Worm (Caenorhabditis elegans) whole organism, L4 larva: Measurements from ENCODE around the gene R02F2.4.

ENCODE experiments used
- F10B5.3 ChIP-seq: sonication (generic microtip); optimal IDR thresholded peaks from 2 replicates; lab custom pipeline; 2016; ENCODE audit warnings: mild to moderate bottlenecking, missing genetic modification characterization, missing compliant biosample characterization
- F49E8.2 ChIP-seq: sonication (generic microtip); optimal IDR thresholded peaks from 2 replicates; lab custom pipeline; 2016; ENCODE audit warnings: missing compliant biosample characterization, mild to moderate bottlenecking, missing genetic modification characterization, borderline replicate concordance
- R02D3.7 ChIP-seq: fragments of 150-350 bp; sonication (generic microtip); optimal IDR thresholded peaks from 3 replicates; lab custom pipeline; 2014; ENCODE audit warnings: missing biosample characterization, missing genetic modification characterization
- Y48G9A.11 ChIP-seq: fragments of 200-800 bp; sonication (Bioruptor generic); IDR thresholded peaks from 2 replicates; pipeline ENCODE4 v1.3.6; 2022; ENCODE audit warnings: missing genetic modification reagents, missing genetic modification characterization, missing compliant biosample characterization
- Y75B8A.6 ChIP-seq: fragments of 200-800 bp; sonication (Bioruptor generic); IDR thresholded peaks from 2 replicates; pipeline ENCODE4 v1.3.6; 2022; ENCODE audit warnings: missing genetic modification reagents, missing genetic modification characterization, missing compliant biosample characterization
- ama-1 ChIP-seq: fragments of 150-350 bp; optimal IDR thresholded peaks from 2 replicates; lab custom pipeline; 2014; ENCODE audit warnings: inconsistent platforms, mixed read lengths
- attf-4 ChIP-seq: sonication (generic microtip); optimal IDR thresholded peaks from 3 replicates; lab custom pipeline; 2017; ENCODE audit warnings: missing biosample characterization, missing genetic modification characterization
- ceh-32 ChIP-seq: sonication (generic microtip); optimal IDR thresholded peaks from 2 replicates; lab custom pipeline; 2016; ENCODE audit warnings: mild to moderate bottlenecking, missing genetic modification characterization, missing compliant biosample characterization; ENCODE audit not compliant: poor library complexity
- ctbp-1 ChIP-seq: fragments of 200-800 bp; sonication (Bioruptor generic); IDR thresholded peaks from 2 replicates; pipeline ENCODE4 v1.3.6; 2022; ENCODE audit warnings: missing genetic modification reagents, missing genetic modification characterization, missing compliant biosample characterization
- daf-16 ChIP-seq, 3 experiments: sonication (generic microtip); optimal IDR thresholded peaks; 2 replicates each; lab custom pipeline; 2016 to 2017; ENCODE audit warnings: missing genetic modification characterization in 3 of 3, missing genetic modification reagents in 3 of 3, mild to moderate bottlenecking in 2 of 3, missing compliant biosample characterization in 2 of 3, missing biosample characterization in 1 of 3, moderate library complexity in 1 of 3
- dmd-6 ChIP-seq: fragments of 200-800 bp; sonication (Bioruptor generic); IDR thresholded peaks from 2 replicates; pipeline ENCODE4 v1.3.6; 2022; ENCODE audit warnings: missing genetic modification reagents, missing genetic modification characterization, missing compliant biosample characterization
- dmd-9 ChIP-seq: fragments of 200-800 bp; sonication (Bioruptor generic); IDR thresholded peaks from 2 replicates; pipeline ENCODE4 v1.3.6; 2022; ENCODE audit warnings: missing genetic modification reagents, missing genetic modification characterization, missing compliant biosample characterization
- duxl-1 ChIP-seq: sonication (generic microtip); optimal IDR thresholded peaks from 2 replicates; lab custom pipeline; 2016; ENCODE audit warnings: mild to moderate bottlenecking, missing genetic modification characterization, moderate library complexity, missing compliant biosample characterization; ENCODE audit not compliant: poor library complexity
- dve-1 ChIP-seq: sonication (generic microtip); optimal IDR thresholded peaks from 2 replicates; lab custom pipeline; 2017; ENCODE audit warnings: antibody characterized with exemption, mild to moderate bottlenecking, missing genetic modification characterization, missing compliant biosample characterization; ENCODE audit not compliant: insufficient read depth
- egl-43 ChIP-seq: fragments of 200-800 bp; sonication (Bioruptor generic); IDR thresholded peaks from 2 replicates; pipeline ENCODE4 v1.3.6; 2022; ENCODE audit warnings: missing genetic modification reagents, missing genetic modification characterization, missing compliant biosample characterization
- fos-1 ChIP-seq: fragments of 150-350 bp; optimal IDR thresholded peaks from 2 replicates; lab custom pipeline; 2014; ENCODE audit warnings: missing biosample characterization, missing genetic modification characterization
- hlh-11 ChIP-seq: fragments of 200-800 bp; sonication (Bioruptor generic); optimal IDR thresholded peaks from 2 replicates; lab custom pipeline; 2018; ENCODE audit warnings: mild to moderate bottlenecking, missing genetic modification characterization, missing compliant biosample characterization
- hlh-30 ChIP-seq: sonication (generic microtip); optimal IDR thresholded peaks from 2 replicates; lab custom pipeline; 2017; ENCODE audit warnings: antibody characterized with exemption, mild to moderate bottlenecking, missing genetic modification characterization, missing compliant biosample characterization; ENCODE audit not compliant: insufficient read depth
- lim-7 ChIP-seq: fragments of 200-800 bp; sonication (Bioruptor generic); IDR thresholded peaks from 2 replicates; pipeline ENCODE4 v1.3.6; 2022; ENCODE audit warnings: missing genetic modification characterization, missing compliant biosample characterization
- lsy-2 ChIP-seq, 2 experiments: fragments of 150-350 bp in 1 of 2; sonication (generic microtip) in 1 of 2; optimal IDR thresholded peaks; 2 replicates each; lab custom pipeline; 2014 to 2017; ENCODE audit warnings: missing biosample characterization in 2 of 2, missing genetic modification characterization in 2 of 2
- mep-1 ChIP-seq: fragments of 150-350 bp; sonication (generic microtip); optimal IDR thresholded peaks from 3 replicates; lab custom pipeline; 2014; ENCODE audit warnings: missing biosample characterization, missing genetic modification characterization
- mes-2 ChIP-seq: sonication (generic microtip); optimal IDR thresholded peaks from 2 replicates; lab custom pipeline; 2016; ENCODE audit warnings: missing genotype, mild to moderate bottlenecking, missing genetic modification characterization, missing compliant biosample characterization; ENCODE audit not compliant: poor library complexity, severe bottlenecking
- nhr-10 ChIP-seq: fragments of 150-350 bp; optimal IDR thresholded peaks from 2 replicates; lab custom pipeline; 2014; ENCODE audit warnings: missing biosample characterization, missing genetic modification characterization
- nhr-102 ChIP-seq: sonication (generic microtip); optimal IDR thresholded peaks from 2 replicates; lab custom pipeline; 2016; ENCODE audit warnings: mild to moderate bottlenecking, missing genetic modification characterization, moderate library complexity, missing compliant biosample characterization
- nhr-11 ChIP-seq: fragments of 150-350 bp; optimal IDR thresholded peaks from 2 replicates; lab custom pipeline; 2014; ENCODE audit warnings: missing biosample characterization, missing genetic modification characterization
- nhr-111 ChIP-seq: fragments of 200-800 bp; sonication (Bioruptor generic); optimal IDR thresholded peaks from 2 replicates; lab custom pipeline; 2018; ENCODE audit warnings: mild to moderate bottlenecking, missing genetic modification characterization, missing compliant biosample characterization
- nhr-237 ChIP-seq: sonication (generic microtip); optimal IDR thresholded peaks from 2 replicates; lab custom pipeline; 2017; ENCODE audit warnings: missing biosample characterization, missing genetic modification characterization
- nhr-25 ChIP-seq: sonication (generic microtip); optimal IDR thresholded peaks from 2 replicates; lab custom pipeline; 2017; ENCODE audit warnings: missing genetic modification characterization, mild to moderate bottlenecking, missing compliant biosample characterization, antibody characterized with exemption, moderate library complexity, borderline replicate concordance; ENCODE audit not compliant: insufficient read depth
- nhr-48 ChIP-seq: sonication (generic microtip); optimal IDR thresholded peaks from 2 replicates; lab custom pipeline; 2016; ENCODE audit warnings: mild to moderate bottlenecking, missing genetic modification characterization, missing compliant biosample characterization
- nhr-6 ChIP-seq: fragments of 150-350 bp; optimal IDR thresholded peaks from 2 replicates; lab custom pipeline; 2014; ENCODE audit warnings: missing biosample characterization, missing genetic modification characterization
- nhr-76 ChIP-seq: fragments of 150-350 bp; optimal IDR thresholded peaks from 2 replicates; lab custom pipeline; 2014; ENCODE audit warnings: missing biosample characterization, missing genetic modification characterization
- nhr-77 ChIP-seq: fragments of 150-350 bp; optimal IDR thresholded peaks from 2 replicates; lab custom pipeline; 2014; ENCODE audit warnings: missing biosample characterization, missing genetic modification characterization
- rbr-2 ChIP-seq: sonication (generic microtip); optimal IDR thresholded peaks from 2 replicates; lab custom pipeline; 2016; ENCODE audit warnings: missing genotype, missing genetic modification characterization, missing compliant biosample characterization
- sdz-12 ChIP-seq: fragments of 200-800 bp; sonication (Bioruptor generic); optimal IDR thresholded peaks from 2 replicates; lab custom pipeline; 2018; ENCODE audit warnings: mild to moderate bottlenecking, missing genetic modification characterization, missing compliant biosample characterization
- skn-1 ChIP-seq: fragments of 150-350 bp; optimal IDR thresholded peaks from 2 replicates; lab custom pipeline; 2014; ENCODE audit warnings: missing biosample characterization, missing genetic modification characterization
- snpc-1.2 ChIP-seq: fragments of 200-800 bp; sonication (Bioruptor generic); IDR thresholded peaks from 2 replicates; pipeline ENCODE4 v1.3.6; 2022; ENCODE audit warnings: missing genetic modification reagents, missing genetic modification characterization, missing compliant biosample characterization
- spr-3 ChIP-seq: fragments of 200-800 bp; sonication (Bioruptor generic); optimal IDR thresholded peaks from 2 replicates; lab custom pipeline; 2018; ENCODE audit warnings: mild to moderate bottlenecking, missing genetic modification characterization, missing compliant biosample characterization
- tag-97 ChIP-seq: fragments of 200-800 bp; sonication (Bioruptor generic); IDR thresholded peaks from 2 replicates; pipeline ENCODE4 v1.3.6; 2022; ENCODE audit warnings: missing genetic modification characterization, missing compliant biosample characterization
- unc-39 ChIP-seq: sonication (generic microtip); optimal IDR thresholded peaks from 2 replicates; lab custom pipeline; 2017; ENCODE audit warnings: missing biosample characterization, missing genetic modification characterization
- vab-7 ChIP-seq: fragments of 200-800 bp; sonication (Bioruptor generic); IDR thresholded peaks from 2 replicates; pipeline ENCODE4 v1.3.6; 2022; ENCODE audit warnings: missing genetic modification reagents, missing genetic modification characterization, missing compliant biosample characterization
- zag-1 ChIP-seq: fragments of 150-350 bp; optimal IDR thresholded peaks from 2 replicates; lab custom pipeline; 2014; ENCODE audit warnings: missing biosample characterization, missing genetic modification characterization
- zfp-2 ChIP-seq: sonication (generic microtip); optimal IDR thresholded peaks from 2 replicates; lab custom pipeline; 2016; ENCODE audit warnings: mild to moderate bottlenecking, missing genetic modification characterization, missing compliant biosample characterization
- ztf-7 ChIP-seq: fragments of 150-350 bp; optimal IDR thresholded peaks from 2 replicates; lab custom pipeline; 2014; ENCODE audit warnings: missing biosample characterization, missing genetic modification characterization

Gene R02F2.4

ce11 chrIII:5506023-5506597 lies 22.0 kb downstream of the R02F2.4 start (continued):
- TF ChIP-seq unc-39 (tag; lab: Kevin White, UChicago) = no peak
- TF ChIP-seq nhr-48 (tag; lab: Kevin White, UChicago) = no peak
- TF ChIP-seq skn-1 (tag; lab: Kevin White, UChicago) = no peak
- peak; percentile 44 for TF ChIP-seq hlh-30 (tag; lab: Kevin White, UChicago)
- no peak for TF ChIP-seq ztf-7
- TF ChIP-seq ctbp-1 (GFP tag; lab: Robert Waterston, UW) = no peak
- TF ChIP-seq F10B5.3 (tag; lab: Kevin White, UChicago) = no peak
- TF ChIP-seq fos-1 = no peak
- peak; percentile 11 for TF ChIP-seq mep-1
- TF ChIP-seq dmd-6 = peak; percentile 7; the same call in 1 of the 2 replicates
- TF ChIP-seq tag-97 (GFP tag; lab: Robert Waterston, UW) = no peak
- no peak for TF ChIP-seq nhr-6 (tag; lab: Kevin White, UChicago)
- TF ChIP-seq nhr-237 (tag; lab: Kevin White, UChicago) = no peak
- TF ChIP-seq F49E8.2 = no peak
- peak; percentile 50 for TF ChIP-seq nhr-111
- TF ChIP-seq lim-7 = peak; percentile 43; the same call in 1 of the 2 replicates
- peak; percentile 18 for TF ChIP-seq hlh-11 (tag; lab: Kevin White, UChicago)
- TF ChIP-seq egl-43 (GFP tag; lab: Robert Waterston, UW) = no peak
- no peak for TF ChIP-seq nhr-25 (tag; lab: Kevin White, UChicago)
- TF ChIP-seq nhr-76 (tag; lab: Kevin White, UChicago) = no peak
- TF ChIP-seq lsy-2 (tag; optimal IDR thresholded peaks at IDR 0.05; lab: Kevin White, UChicago) = peak in 1 of 2 experiments; percentile 52
- peak; percentile 32 for TF ChIP-seq mes-2
- TF ChIP-seq daf-16 (GFP tag; optimal IDR thresholded peaks at IDR 0.05; lab: Kevin White, UChicago) = no peak
- peak; percentile 32 for TF ChIP-seq daf-16 (tag; optimal IDR thresholded peaks at IDR 0.05; lab: Kevin White, UChicago)
- no peak for TF ChIP-seq Y75B8A.6 (GFP tag; lab: Robert Waterston, UW)
- peak; percentile 76 for TF ChIP-seq nhr-10
- TF ChIP-seq ama-1 (lab: Kevin White, UChicago) = peak; percentile 86
- TF ChIP-seq vab-7 (GFP tag; lab: Robert Waterston, UW) = no peak
- no peak for TF ChIP-seq nhr-77 (tag; lab: Kevin White, UChicago)
- TF ChIP-seq zfp-2 = no peak
- TF ChIP-seq nhr-102 (tag; lab: Kevin White, UChicago) = peak; percentile 44
- peak; percentile 10 for TF ChIP-seq sdz-12
- TF ChIP-seq duxl-1 (tag; lab: Kevin White, UChicago) = no peak
- no peak for TF ChIP-seq ceh-32 (tag; lab: Kevin White, UChicago)
- TF ChIP-seq rbr-2 = peak; percentile 4
- TF ChIP-seq spr-3 (GFP tag; lab: Kevin White, UChicago) = no peak
- TF ChIP-seq nhr-11 (tag; lab: Kevin White, UChicago) = no peak
- TF ChIP-seq snpc-1.2 (GFP tag; lab: Robert Waterston, UW) = no peak
- TF ChIP-seq dve-1 (tag; lab: Kevin White, UChicago) = no peak
- no peak for TF ChIP-seq attf-4 (tag; lab: Kevin White, UChicago)
- no peak for TF ChIP-seq zag-1 (tag; lab: Kevin White, UChicago)
- TF ChIP-seq Y48G9A.11 (GFP tag; lab: Robert Waterston, UW) = no peak
- no peak for TF ChIP-seq R02D3.7
- peak; percentile 50; the same call in 1 of the 2 replicates for TF ChIP-seq dmd-9 (GFP tag; lab: Robert Waterston, UW)
